Worm (Caenorhabditis elegans) whole organism, early embryonic: Measurements from ENCODE around the gene nrf-6.

ENCODE experiments used
- B0310.2 ChIP-seq: sonication (generic microtip); optimal IDR thresholded peaks from 2 replicates; lab custom pipeline; 2016; ENCODE audit warnings: mild to moderate bottlenecking, missing genetic modification characterization, missing compliant biosample characterization
- F13C5.2 ChIP-seq: sonication (generic microtip); optimal IDR thresholded peaks from 2 replicates; lab custom pipeline; 2017; ENCODE audit warnings: mild to moderate bottlenecking, missing genetic modification characterization, inconsistent platforms, missing compliant biosample characterization
- aly-1 ChIP-seq: sonication (generic microtip); optimal IDR thresholded peaks from 2 replicates; lab custom pipeline; 2016; ENCODE audit warnings: missing genetic modification characterization, missing compliant biosample characterization
- ama-1 ChIP-seq: fragments of 150-350 bp; optimal IDR thresholded peaks from 2 replicates; lab custom pipeline; 2014
- ceh-13 ChIP-seq: fragments of 200-800 bp; sonication (Bioruptor generic); optimal IDR thresholded peaks from 2 replicates; lab custom pipeline; 2018; ENCODE audit warnings: mild to moderate bottlenecking, missing genetic modification characterization, missing compliant biosample characterization
- ceh-36 ChIP-seq: sonication (generic microtip); optimal IDR thresholded peaks from 2 replicates; lab custom pipeline; 2016; ENCODE audit warnings: missing genetic modification characterization, inconsistent platforms, missing compliant biosample characterization
- ets-7 ChIP-seq: sonication (generic microtip); optimal IDR thresholded peaks from 2 replicates; lab custom pipeline; 2016; ENCODE audit warnings: missing genotype, missing genetic modification characterization, missing compliant biosample characterization
- flt-1 ChIP-seq: fragments of 200-800 bp; sonication (Bioruptor generic); IDR thresholded peaks from 2 replicates; pipeline ENCODE4 v1.3.6; 2022; ENCODE audit warnings: missing genetic modification characterization, missing compliant biosample characterization
- hmbx-1 ChIP-seq: sonication (generic microtip); optimal IDR thresholded peaks from 2 replicates; lab custom pipeline; 2016; ENCODE audit warnings: mild to moderate bottlenecking, missing genetic modification characterization, missing compliant biosample characterization
- hmg-4 ChIP-seq: fragments of 200-800 bp; sonication (Bioruptor generic); optimal IDR thresholded peaks from 2 replicates; lab custom pipeline; 2018; ENCODE audit warnings: mild to moderate bottlenecking, missing genetic modification characterization, missing compliant biosample characterization
- hnd-1 ChIP-seq: sonication (generic microtip); optimal IDR thresholded peaks from 2 replicates; lab custom pipeline; 2016; ENCODE audit warnings: missing genetic modification characterization, missing compliant biosample characterization
- pes-1 ChIP-seq: fragments of 200-800 bp; sonication (Bioruptor generic); IDR thresholded peaks from 2 replicates; pipeline ENCODE4 v1.3.6; 2022; ENCODE audit warnings: missing genetic modification reagents, missing genetic modification characterization, missing compliant biosample characterization
- scrt-1 ChIP-seq: fragments of 200-800 bp; sonication (Bioruptor generic); IDR thresholded peaks from 2 replicates; pipeline ENCODE4 v1.3.6; 2022; ENCODE audit warnings: missing genetic modification characterization, missing compliant biosample characterization
- sea-1 ChIP-seq: fragments of 200-800 bp; sonication (Bioruptor generic); conservative IDR thresholded peaks from 2 replicates; pipeline ENCODE4 v1.3.6; 2022; ENCODE audit warnings: missing genetic modification characterization, missing compliant biosample characterization
- tbx-11 ChIP-seq: fragments of 200-800 bp; sonication (Bioruptor generic); IDR thresholded peaks from 2 replicates; pipeline ENCODE4 v1.3.6; 2022; ENCODE audit warnings: missing genetic modification characterization, missing compliant biosample characterization
- tbx-37 ChIP-seq: fragments of 200-800 bp; sonication (Bioruptor generic); conservative IDR thresholded peaks from 2 replicates; pipeline ENCODE4 v1.3.6; 2022; ENCODE audit warnings: missing genetic modification reagents, missing genetic modification characterization, missing compliant biosample characterization
- tra-4 ChIP-seq: sonication (generic microtip); optimal IDR thresholded peaks from 2 replicates; lab custom pipeline; 2017; ENCODE audit warnings: missing genetic modification characterization, missing compliant biosample characterization

The nrf-6 gene

ce11 chrII:8001428-8001827 lies 31.1 kb downstream of the nrf-6 start:
- TF ChIP-seq ets-7 (tag; lab: Kevin White, UChicago), result no peak
- TF ChIP-seq ama-1 (lab: Kevin White, UChicago), result no peak
- TF ChIP-seq hnd-1 (tag; lab: Kevin White, UChicago), result no peak
- no peak for TF ChIP-seq ceh-13
- TF ChIP-seq flt-1, result no peak
- no peak for TF ChIP-seq aly-1 (tag; lab: Kevin White, UChicago)
- TF ChIP-seq tbx-11 (GFP tag; lab: Robert Waterston, UW), result no peak
- TF ChIP-seq hmg-4 (GFP tag; lab: Kevin White, UChicago), result no peak
- TF ChIP-seq tra-4 (tag; lab: Kevin White, UChicago), result no peak
- TF ChIP-seq F13C5.2 (tag; lab: Kevin White, UChicago), result no peak
- no peak for TF ChIP-seq B0310.2 (tag; lab: Kevin White, UChicago)
- TF ChIP-seq ceh-36 (tag; lab: Kevin White, UChicago), result no peak
- TF ChIP-seq sea-1, result no peak
- no peak for TF ChIP-seq hmbx-1 (tag; lab: Kevin White, UChicago)
- TF ChIP-seq pes-1 (GFP tag; lab: Robert Waterston, UW), result no peak

ce11 chrII:7991279-7991678 lies 41.2 kb downstream of the nrf-6 start:
- TF ChIP-seq ama-1 (lab: Kevin White, UChicago) (no peak), tra-4 (tag; lab: Kevin White, UChicago) (no peak), pes-1 (GFP tag; lab: Robert Waterston, UW) (no peak), ets-7 (tag; lab: Kevin White, UChicago) (no peak), ceh-13 (no peak)

- TF ChIP-seq tbx-11 (GFP tag; lab: Robert Waterston, UW) (no peak), flt-1 (no peak), ceh-36 (tag; lab: Kevin White, UChicago) (no peak), tra-4 (tag; lab: Kevin White, UChicago) (no peak), hmbx-1 (tag; lab: Kevin White, UChicago) (no peak), F13C5.2 (tag; lab: Kevin White, UChicago) (no peak), aly-1 (tag; lab: Kevin White, UChicago) (no peak), ceh-13 (no peak), B0310.2 (tag; lab: Kevin White, UChicago) (no peak), ama-1 (lab: Kevin White, UChicago) (no peak), sea-1 (no peak), tbx-37 (GFP tag; lab: Robert Waterston, UW) (no peak), ets-7 (tag; lab: Kevin White, UChicago) (no peak), pes-1 (GFP tag; lab: Robert Waterston, UW) (no peak), scrt-1 (no peak), hmg-4 (GFP tag; lab: Kevin White, UChicago) (no peak), hnd-1 (tag; lab: Kevin White, UChicago) (no peak)
Measured at ce11 chrII:7990192-7990591, 42.3 kb downstream of the nrf-6 start.

- TF ChIP-seq tra-4 (tag; lab: Kevin White, UChicago) (no peak), scrt-1 (no peak), aly-1 (tag; lab: Kevin White, UChicago) (no peak), ets-7 (tag; lab: Kevin White, UChicago) (no peak), pes-1 (GFP tag; lab: Robert Waterston, UW) (no peak), hmbx-1 (tag; lab: Kevin White, UChicago) (no peak), tbx-37 (GFP tag; lab: Robert Waterston, UW) (no peak), tbx-11 (GFP tag; lab: Robert Waterston, UW) (no peak)
Measured at ce11 chrII:7986928-7987327, 45.6 kb downstream of the nrf-6 start.

ce11 chrII:7985029-7985428 lies 47.5 kb downstream of the nrf-6 start:
- TF ChIP-seq pes-1 (GFP tag; lab: Robert Waterston, UW) (no peak), tbx-37 (GFP tag; lab: Robert Waterston, UW) (no peak), ceh-36 (tag; lab: Kevin White, UChicago) (no peak), hnd-1 (tag; lab: Kevin White, UChicago) (no peak), hmg-4 (GFP tag; lab: Kevin White, UChicago) (no peak), F13C5.2 (tag; lab: Kevin White, UChicago) (no peak), sea-1 (no peak), hmbx-1 (tag; lab: Kevin White, UChicago) (no peak), ama-1 (lab: Kevin White, UChicago) (no peak), B0310.2 (tag; lab: Kevin White, UChicago) (no peak), aly-1 (tag; lab: Kevin White, UChicago) (no peak), ceh-13 (no peak), scrt-1 (no peak), tra-4 (tag; lab: Kevin White, UChicago) (no peak), flt-1 (no peak), ets-7 (tag; lab: Kevin White, UChicago) (no peak), tbx-11 (GFP tag; lab: Robert Waterston, UW) (no peak)

- TF ChIP-seq pes-1 (GFP tag; lab: Robert Waterston, UW) (no peak), B0310.2 (tag; lab: Kevin White, UChicago) (no peak), ets-7 (tag; lab: Kevin White, UChicago) (no peak), aly-1 (tag; lab: Kevin White, UChicago) (no peak), tbx-11 (GFP tag; lab: Robert Waterston, UW) (no peak), sea-1 (no peak)
Measured at ce11 chrII:7984071-7984470, 48.4 kb downstream of the nrf-6 start.

ce11 chrII:7983454-7983853 lies 49.1 kb downstream of the nrf-6 start:
- TF ChIP-seq hnd-1 (tag; lab: Kevin White, UChicago) (no peak), tbx-37 (GFP tag; lab: Robert Waterston, UW) (no peak), pes-1 (GFP tag; lab: Robert Waterston, UW) (no peak), hmbx-1 (tag; lab: Kevin White, UChicago) (no peak), ets-7 (tag; lab: Kevin White, UChicago) (no peak), tbx-11 (GFP tag; lab: Robert Waterston, UW) (no peak), tra-4 (tag; lab: Kevin White, UChicago) (no peak), B0310.2 (tag; lab: Kevin White, UChicago) (no peak), sea-1 (no peak), ceh-13 (no peak), ama-1 (lab: Kevin White, UChicago) (no peak), flt-1 (no peak), hmg-4 (GFP tag; lab: Kevin White, UChicago) (no peak), scrt-1 (no peak)
